Worm (Caenorhabditis elegans) whole organism, mixed stage, embryonic: ENCODE data around the gene T28C12.15.

Experiments used
- M03D4.4 ChIP-seq: sonication (generic microtip); optimal IDR thresholded peaks from 2 replicates; lab custom pipeline; 2017; ENCODE audit warnings: mild to moderate bottlenecking, missing genetic modification characterization, missing compliant biosample characterization
- bed-3 ChIP-seq: fragments of 200-800 bp; sonication (Bioruptor generic); optimal IDR thresholded peaks from 3 replicates; lab custom pipeline; 2018; ENCODE audit warnings: mild to moderate bottlenecking, missing genetic modification characterization, moderate library complexity, missing compliant biosample characterization
- blmp-1 ChIP-seq: fragments of 150-350 bp; optimal IDR thresholded peaks from 2 replicates; lab custom pipeline; 2014; ENCODE audit warnings: missing biosample characterization, missing genetic modification characterization
- ceh-39 ChIP-seq: fragments of 150-350 bp; optimal IDR thresholded peaks from 2 replicates; lab custom pipeline; 2014; ENCODE audit warnings: missing biosample characterization, missing genetic modification characterization
- ceh-43 ChIP-seq: fragments of 200-800 bp; sonication (Bioruptor generic); optimal IDR thresholded peaks from 2 replicates; lab custom pipeline; 2018; ENCODE audit warnings: mild to moderate bottlenecking, missing genetic modification characterization, moderate library complexity, missing compliant biosample characterization
- ceh-83 ChIP-seq: fragments of 200-800 bp; sonication (Bioruptor generic); optimal IDR thresholded peaks from 2 replicates; lab custom pipeline; 2018; ENCODE audit warnings: mild to moderate bottlenecking, missing genetic modification characterization, missing compliant biosample characterization
- ces-1 ChIP-seq: fragments of 150-350 bp; optimal IDR thresholded peaks from 2 replicates; lab custom pipeline; 2014; ENCODE audit warnings: missing biosample characterization, missing genetic modification reagents, missing genetic modification characterization
- cnd-1 ChIP-seq: fragments of 200-800 bp; sonication (Bioruptor generic); optimal IDR thresholded peaks from 2 replicates; lab custom pipeline; 2018; ENCODE audit warnings: mild to moderate bottlenecking, missing genetic modification characterization, missing compliant biosample characterization
- drap-1 ChIP-seq: fragments of 200-800 bp; sonication (Bioruptor generic); optimal IDR thresholded peaks from 3 replicates; lab custom pipeline; 2018; ENCODE audit warnings: mild to moderate bottlenecking, missing genetic modification characterization, missing compliant biosample characterization
- elt-1 ChIP-seq: sonication (generic microtip); optimal IDR thresholded peaks from 2 replicates; lab custom pipeline; 2017; ENCODE audit warnings: missing genetic modification characterization, mild to moderate bottlenecking, missing compliant biosample characterization, antibody characterized with exemption, moderate library complexity, borderline replicate concordance; ENCODE audit not compliant: insufficient read depth
- elt-3 ChIP-seq: fragments of 150-350 bp; optimal IDR thresholded peaks from 2 replicates; lab custom pipeline; 2014; ENCODE audit warnings: missing biosample characterization, missing genetic modification characterization
- flh-1 ChIP-seq: fragments of 200-800 bp; sonication (Bioruptor generic); optimal IDR thresholded peaks from 2 replicates; lab custom pipeline; 2018; ENCODE audit warnings: mild to moderate bottlenecking, missing genetic modification characterization, moderate library complexity, missing compliant biosample characterization
- ham-2 ChIP-seq: fragments of 200-800 bp; sonication (Bioruptor generic); optimal IDR thresholded peaks from 2 replicates; lab custom pipeline; 2018; ENCODE audit warnings: mild to moderate bottlenecking, missing genetic modification characterization, missing compliant biosample characterization
- hlh-1 ChIP-seq: fragments of 150-350 bp; optimal IDR thresholded peaks from 2 replicates; lab custom pipeline; 2014; ENCODE audit warnings: missing biosample characterization, missing genetic modification reagents, missing genetic modification characterization
- lin-13 ChIP-seq: fragments of 150-350 bp; optimal IDR thresholded peaks from 2 replicates; lab custom pipeline; 2014; ENCODE audit warnings: missing biosample characterization, missing genetic modification characterization
- lin-32 ChIP-seq: fragments of 200-800 bp; sonication (Bioruptor generic); optimal IDR thresholded peaks from 2 replicates; lab custom pipeline; 2018; ENCODE audit warnings: mild to moderate bottlenecking, missing genetic modification characterization, missing compliant biosample characterization
- mab-5 ChIP-seq: fragments of 150-350 bp; optimal IDR thresholded peaks from 2 replicates; lab custom pipeline; 2014; ENCODE audit warnings: missing biosample characterization, missing genetic modification characterization
- mep-1 ChIP-seq: fragments of 150-350 bp; optimal IDR thresholded peaks from 2 replicates; lab custom pipeline; 2017; ENCODE audit warnings: missing biosample characterization, missing genetic modification reagents, missing genetic modification characterization, inconsistent platforms
- mls-2 ChIP-seq: sonication (generic microtip); optimal IDR thresholded peaks from 2 replicates; lab custom pipeline; 2016; ENCODE audit warnings: mild to moderate bottlenecking, missing genetic modification characterization, moderate library complexity, missing compliant biosample characterization
- nhr-12 ChIP-seq: fragments of 150-350 bp; optimal IDR thresholded peaks from 2 replicates; lab custom pipeline; 2014; ENCODE audit warnings: missing biosample characterization, missing genetic modification characterization
- nhr-2 ChIP-seq: fragments of 150-350 bp; optimal IDR thresholded peaks from 2 replicates; lab custom pipeline; 2014; ENCODE audit warnings: missing biosample characterization, missing genetic modification characterization
- nhr-237 ChIP-seq: fragments of 150-350 bp; optimal IDR thresholded peaks from 2 replicates; lab custom pipeline; 2014; ENCODE audit warnings: missing biosample characterization, missing genetic modification characterization
- nhr-28 ChIP-seq: fragments of 150-350 bp; optimal IDR thresholded peaks from 2 replicates; lab custom pipeline; 2014; ENCODE audit warnings: missing biosample characterization, missing genetic modification characterization
- nhr-76 ChIP-seq: sonication (generic microtip); optimal IDR thresholded peaks from 2 replicates; lab custom pipeline; 2017; ENCODE audit warnings: missing biosample characterization, missing genetic modification characterization
- pha-4 ChIP-seq: fragments of 150-350 bp; optimal IDR thresholded peaks from 2 replicates; lab custom pipeline; 2018; ENCODE audit warnings: missing biosample characterization, missing genetic modification reagents, missing genetic modification characterization
- sem-2 ChIP-seq: fragments of 200-800 bp; sonication (Bioruptor generic); optimal IDR thresholded peaks from 2 replicates; lab custom pipeline; 2018; ENCODE audit warnings: mild to moderate bottlenecking, missing genetic modification characterization, missing compliant biosample characterization
- snpc-4 ChIP-seq: fragments of 150-350 bp; optimal IDR thresholded peaks from 2 replicates; lab custom pipeline; 2014; ENCODE audit warnings: missing biosample characterization, missing genetic modification characterization
- sptf-1 ChIP-seq: sonication (generic microtip); optimal IDR thresholded peaks from 2 replicates; lab custom pipeline; 2017; ENCODE audit warnings: mild to moderate bottlenecking, missing genetic modification characterization, moderate library complexity, missing compliant biosample characterization
- tbx-8 ChIP-seq: fragments of 200-800 bp; sonication (Bioruptor generic); optimal IDR thresholded peaks from 2 replicates; lab custom pipeline; 2018; ENCODE audit warnings: mild to moderate bottlenecking, missing genetic modification characterization, moderate library complexity, missing compliant biosample characterization
- unc-120 ChIP-seq: sonication (generic microtip); optimal IDR thresholded peaks from 2 replicates; lab custom pipeline; 2017; ENCODE audit warnings: missing genetic modification characterization, missing compliant biosample characterization; ENCODE audit not compliant: poor library complexity, severe bottlenecking
- unc-39 ChIP-seq: fragments of 150-350 bp; optimal IDR thresholded peaks from 2 replicates; lab custom pipeline; 2014; ENCODE audit warnings: missing biosample characterization, missing genetic modification characterization
- unc-62 ChIP-seq: fragments of 150-350 bp; optimal IDR thresholded peaks from 2 replicates; lab custom pipeline; 2014; ENCODE audit warnings: missing biosample characterization, missing genetic modification reagents, missing genetic modification characterization
- zip-8 ChIP-seq: fragments of 150-350 bp; optimal IDR thresholded peaks from 2 replicates; lab custom pipeline; 2014; ENCODE audit warnings: missing biosample characterization, missing genetic modification characterization
- ztf-11 ChIP-seq: fragments of 150-350 bp; optimal IDR thresholded peaks from 2 replicates; lab custom pipeline; 2014; ENCODE audit warnings: missing biosample characterization, missing genetic modification characterization

T28C12.15 gene

ce11 chrV:6359522-6359921 lies 37.9 kb upstream of the T28C12.15 start:
- no peak for TF ChIP-seq elt-3 (tag; lab: Kevin White, UChicago)
- no peak for TF ChIP-seq pha-4
- no peak for TF ChIP-seq flh-1 (GFP tag; lab: Kevin White, UChicago)
- TF ChIP-seq ztf-11, result no peak
- TF ChIP-seq ces-1 (GFP tag; lab: Kevin White, UChicago), result no peak
- TF ChIP-seq unc-39 (tag; lab: Kevin White, UChicago), result no peak
- no peak for TF ChIP-seq drap-1
- TF ChIP-seq mls-2 (tag; lab: Kevin White, UChicago), result no peak
- TF ChIP-seq zip-8 (tag; lab: Kevin White, UChicago), result no peak
- no peak for TF ChIP-seq blmp-1 (tag; lab: Kevin White, UChicago)
- no peak for TF ChIP-seq M03D4.4 (tag; lab: Kevin White, UChicago)
- TF ChIP-seq ceh-43 (GFP tag; lab: Kevin White, UChicago), result no peak
- TF ChIP-seq cnd-1 (tag; lab: Kevin White, UChicago), result no peak
- TF ChIP-seq ceh-39 (tag; lab: Kevin White, UChicago), result no peak
- TF ChIP-seq nhr-2 (tag; lab: Kevin White, UChicago), result no peak
- TF ChIP-seq sem-2 (GFP tag; lab: Kevin White, UChicago), result no peak
- TF ChIP-seq hlh-1, result no peak

- no peak for TF ChIP-seq elt-1 (tag; lab: Kevin White, UChicago)
- TF ChIP-seq unc-120 (tag; lab: Kevin White, UChicago), result no peak
- no peak for TF ChIP-seq zip-8 (tag; lab: Kevin White, UChicago)
- TF ChIP-seq ceh-83, result no peak
- TF ChIP-seq nhr-12, result no peak
- TF ChIP-seq sem-2 (GFP tag; lab: Kevin White, UChicago), result no peak
- TF ChIP-seq bed-3 (GFP tag; lab: Kevin White, UChicago), result no peak
- TF ChIP-seq ceh-39 (tag; lab: Kevin White, UChicago), result no peak
- no peak for TF ChIP-seq nhr-2 (tag; lab: Kevin White, UChicago)
- TF ChIP-seq snpc-4 (tag; lab: Kevin White, UChicago), result no peak
- TF ChIP-seq ztf-11, result no peak
- TF ChIP-seq drap-1, result no peak
- TF ChIP-seq cnd-1 (tag; lab: Kevin White, UChicago), result no peak
- TF ChIP-seq M03D4.4 (tag; lab: Kevin White, UChicago), result no peak
- no peak for TF ChIP-seq tbx-8 (GFP tag; lab: Kevin White, UChicago)
Measured at ce11 chrV:6358709-6359108, 37.1 kb upstream of the T28C12.15 start.

DNA sequence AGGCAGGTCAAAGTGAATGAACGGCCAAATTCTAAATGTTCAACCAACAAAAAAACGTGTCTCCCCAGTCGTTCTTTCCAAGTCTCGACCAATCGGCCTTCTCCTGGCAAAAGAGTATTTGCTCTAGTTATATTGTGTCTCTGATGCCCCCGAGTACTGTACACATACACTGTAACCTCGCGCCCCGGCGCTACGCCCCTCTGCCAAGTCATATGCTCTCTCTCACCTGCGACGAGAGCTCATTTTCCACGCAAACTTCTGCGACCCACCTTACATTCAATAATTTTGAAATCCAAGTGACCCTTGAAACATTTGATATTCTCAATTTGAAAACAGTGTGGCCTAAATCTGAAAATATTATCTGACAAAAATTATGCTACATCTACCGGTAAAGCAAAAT lies 35.7 kb upstream of the T28C12.15 start:
- TF ChIP-seq ztf-11, result no peak
- no peak for TF ChIP-seq elt-1 (tag; lab: Kevin White, UChicago)
- TF ChIP-seq snpc-4 (tag; lab: Kevin White, UChicago), result no peak
- TF ChIP-seq, all 35 proteins: peak for 0

DNA sequence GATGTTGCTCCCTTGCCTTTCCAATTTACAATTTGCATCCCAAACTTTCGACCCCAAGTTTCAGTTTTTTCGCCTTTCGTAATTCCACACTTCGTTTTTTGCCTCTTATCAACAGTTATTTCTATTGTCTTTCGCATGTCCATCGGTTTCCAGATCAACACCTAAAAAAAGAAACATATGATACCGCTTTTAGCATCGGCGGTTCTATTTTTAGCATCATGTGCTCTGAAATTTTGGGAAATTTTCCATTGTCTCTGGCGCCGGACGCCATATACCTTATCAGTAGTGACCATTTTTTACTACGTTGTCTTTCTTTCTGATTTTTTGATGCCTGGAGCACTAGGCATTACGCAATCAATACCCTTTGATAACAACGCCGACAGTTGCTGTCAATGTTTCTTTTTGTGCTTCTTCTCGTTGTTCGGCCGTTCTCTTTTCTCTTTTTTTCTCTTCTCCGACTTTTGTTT lies 34.4 kb upstream of the T28C12.15 start, which contains the start of gene bcl-11:
Gene bcl-11, plus strand, starts transcription at position 51 of the 467 bp plus-strand sequence.
- TF ChIP-seq unc-62 (no peak), mab-5 (tag; lab: Kevin White, UChicago) (no peak), pha-4 (no peak), elt-1 (tag; lab: Kevin White, UChicago) (no peak), ztf-11 (no peak), lin-32 (GFP tag; lab: Kevin White, UChicago) (no peak), drap-1 (no peak), ceh-83 (no peak), unc-39 (tag; lab: Kevin White, UChicago) (no peak), snpc-4 (tag; lab: Kevin White, UChicago) (no peak), sptf-1 (tag; lab: Kevin White, UChicago) (no peak), nhr-76 (tag; lab: Kevin White, UChicago) (no peak), cnd-1 (tag; lab: Kevin White, UChicago) (no peak), nhr-28 (tag; lab: Kevin White, UChicago) (no peak), mls-2 (tag; lab: Kevin White, UChicago) (no peak)
- TF ChIP-seq, all 35 proteins: peak for 0

DNA sequence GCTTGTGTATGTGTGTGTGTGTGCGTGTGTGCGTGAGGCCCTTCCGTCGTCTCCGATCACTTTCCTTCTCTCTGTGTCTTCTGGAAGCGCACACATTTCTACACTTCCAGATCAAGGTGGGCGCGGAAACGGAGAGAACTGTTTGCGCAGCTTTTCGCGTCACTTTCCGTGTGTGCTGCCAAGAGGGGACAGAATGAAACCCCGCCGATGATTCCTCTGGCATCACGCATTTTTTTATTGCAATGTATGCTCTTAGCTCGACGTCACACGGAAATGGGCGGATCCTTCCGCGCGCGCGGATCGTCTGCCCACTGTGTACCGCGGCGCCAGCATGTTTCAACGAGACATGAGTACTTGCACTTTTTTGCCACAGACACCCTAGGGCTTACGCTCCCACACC lies 33.8 kb upstream of the T28C12.15 start:
- TF ChIP-seq cnd-1 (tag; lab: Kevin White, UChicago), result no peak
- TF ChIP-seq lin-13, result no peak
- TF ChIP-seq tbx-8 (GFP tag; lab: Kevin White, UChicago), result no peak
- TF ChIP-seq flh-1 (GFP tag; lab: Kevin White, UChicago), result no peak
- no peak for TF ChIP-seq lin-32 (GFP tag; lab: Kevin White, UChicago)
- TF ChIP-seq elt-1 (tag; lab: Kevin White, UChicago), result no peak
- no peak for TF ChIP-seq unc-120 (tag; lab: Kevin White, UChicago)
- no peak for TF ChIP-seq sem-2 (GFP tag; lab: Kevin White, UChicago)
- TF ChIP-seq blmp-1 (tag; lab: Kevin White, UChicago), result no peak
- no peak for TF ChIP-seq nhr-2 (tag; lab: Kevin White, UChicago)
- no peak for TF ChIP-seq mls-2 (tag; lab: Kevin White, UChicago)
- no peak for TF ChIP-seq mab-5 (tag; lab: Kevin White, UChicago)
- TF ChIP-seq nhr-76 (tag; lab: Kevin White, UChicago), result no peak
- TF ChIP-seq nhr-237 (tag; lab: Kevin White, UChicago), result no peak
- no peak for TF ChIP-seq unc-39 (tag; lab: Kevin White, UChicago)
- TF ChIP-seq ceh-83, result no peak
- TF ChIP-seq elt-3 (tag; lab: Kevin White, UChicago), result no peak
- no peak for TF ChIP-seq ham-2 (GFP tag; lab: Kevin White, UChicago)
- TF ChIP-seq mep-1 (tag; lab: Kevin White, UChicago), result no peak
